Worm (Caenorhabditis elegans) whole organism, young adult: ENCODE measurements around the gene ZC262.13.

Experiments
- B0261.1 ChIP-seq: sonication (generic microtip); optimal IDR thresholded peaks from 2 replicates; lab custom pipeline; 2016; ENCODE audit warnings: mild to moderate bottlenecking, missing genetic modification characterization, moderate library complexity, missing compliant biosample characterization
- ama-1 ChIP-seq, 3 experiments: fragments of 150-350 bp in 1 of 3; sonication (generic microtip) in 2 of 3; optimal IDR thresholded peaks; 2 replicates each; lab custom pipeline; 2014 to 2018; ENCODE audit warnings: missing biosample characterization in 2 of 3, missing genetic modification characterization in 2 of 3, missing genetic modification reagents in 2 of 3
- bed-1 ChIP-seq: fragments of 200-800 bp; sonication (Bioruptor generic); IDR thresholded peaks from 2 replicates; pipeline ENCODE4 v1.3.6; 2022; ENCODE audit warnings: missing genetic modification reagents, missing genetic modification characterization, missing compliant biosample characterization
- egl-44 ChIP-seq: fragments of 200-800 bp; sonication (Bioruptor generic); IDR thresholded peaks from 2 replicates; pipeline ENCODE4 v1.3.6; 2022; ENCODE audit warnings: missing genetic modification reagents, missing genetic modification characterization, missing compliant biosample characterization
- fkh-3 ChIP-seq: sonication (generic microtip); optimal IDR thresholded peaks from 2 replicates; lab custom pipeline; 2016; ENCODE audit warnings: mild to moderate bottlenecking, missing genetic modification characterization, missing compliant biosample characterization
- hrde-1 ChIP-seq: sonication (generic microtip); optimal IDR thresholded peaks from 2 replicates; lab custom pipeline; 2016; ENCODE audit warnings: missing genetic modification characterization, mild to moderate bottlenecking, missing compliant biosample characterization, moderate library complexity, missing genotype, missing genetic modification reagents, borderline replicate concordance
- lin-26 ChIP-seq: fragments of 200-800 bp; sonication (Bioruptor generic); IDR thresholded peaks from 2 replicates; pipeline ENCODE4 v1.3.6; 2022; ENCODE audit warnings: missing genetic modification reagents, missing genetic modification characterization, missing compliant biosample characterization
- nfya-1 ChIP-seq: sonication (generic microtip); optimal IDR thresholded peaks from 2 replicates; lab custom pipeline; 2017; ENCODE audit warnings: antibody characterized with exemption, missing compliant biosample characterization, missing genetic modification characterization, borderline replicate concordance; ENCODE audit not compliant: insufficient read depth
- nfya-2 ChIP-seq: fragments of 200-800 bp; sonication (Bioruptor generic); IDR thresholded peaks from 2 replicates; pipeline ENCODE4 v1.3.6; 2022; ENCODE audit warnings: missing genetic modification reagents, missing genetic modification characterization, missing compliant biosample characterization
- rec-8 ChIP-seq, 2 experiments: sonication (generic microtip); optimal IDR thresholded peaks; 2 replicates each; lab custom pipeline; 2016; ENCODE audit warnings: mild to moderate bottlenecking in 2 of 2, missing genetic modification characterization in 2 of 2, missing genetic modification reagents in 2 of 2, missing genotype in 2 of 2, missing biosample characterization in 1 of 2, missing compliant biosample characterization in 1 of 2, moderate library complexity in 1 of 2
- snpc-3.4 ChIP-seq: sonication (generic microtip); optimal IDR thresholded peaks from 2 replicates; lab custom pipeline; 2017; ENCODE audit warnings: missing genetic modification characterization, mild to moderate bottlenecking, missing compliant biosample characterization, antibody characterized with exemption, moderate library complexity, missing genotype, missing genetic modification reagents
- unc-62 ChIP-seq: fragments of 150-350 bp; optimal IDR thresholded peaks from 2 replicates; lab custom pipeline; 2014; ENCODE audit warnings: missing biosample characterization, missing genetic modification reagents, missing genetic modification characterization
- ztf-25 ChIP-seq: fragments of 200-800 bp; sonication (Bioruptor generic); IDR thresholded peaks from 2 replicates; pipeline ENCODE4 v1.3.6; 2022; ENCODE audit warnings: missing genetic modification reagents, missing genetic modification characterization, missing compliant biosample characterization
- ztf-6 ChIP-seq: fragments of 200-800 bp; sonication (Bioruptor generic); IDR thresholded peaks from 2 replicates; pipeline ENCODE4 v1.3.6; 2022; ENCODE audit warnings: missing genetic modification reagents, missing genetic modification characterization, missing compliant biosample characterization

ce11 chrIII:8370188-8370587, 44.2 kb downstream of the ZC262.13 start:
- TF ChIP-seq fkh-3 (tag; lab: Kevin White, UChicago) (no peak), ztf-25 (no peak), nfya-2 (GFP tag; lab: Robert Waterston, UW) (no peak), bed-1 (GFP tag; lab: Robert Waterston, UW) (no peak), snpc-3.4 (tag; lab: Kevin White, UChicago) (no peak), ztf-6 (GFP tag; lab: Robert Waterston, UW) (no peak), nfya-1 (tag; lab: Kevin White, UChicago) (no peak), ama-1 (optimal IDR thresholded peaks at IDR 0.05; lab: Kevin White, UChicago) (no peak), ama-1 (GFP tag; optimal IDR thresholded peaks at IDR 0.05; lab: Kevin White, UChicago) (no peak), B0261.1 (no peak), rec-8 (tag; optimal IDR thresholded peaks at IDR 0.05; lab: Kevin White, UChicago) (no peak), unc-62 (GFP tag; lab: Kevin White, UChicago) (no peak), hrde-1 (tag; lab: Kevin White, UChicago) (no peak), egl-44 (GFP tag; lab: Robert Waterston, UW) (no peak), lin-26 (GFP tag; lab: Robert Waterston, UW) (no peak)
